Fruit fly (Drosophila melanogaster): ENCODE data around the gene CG17717.

DNA sequence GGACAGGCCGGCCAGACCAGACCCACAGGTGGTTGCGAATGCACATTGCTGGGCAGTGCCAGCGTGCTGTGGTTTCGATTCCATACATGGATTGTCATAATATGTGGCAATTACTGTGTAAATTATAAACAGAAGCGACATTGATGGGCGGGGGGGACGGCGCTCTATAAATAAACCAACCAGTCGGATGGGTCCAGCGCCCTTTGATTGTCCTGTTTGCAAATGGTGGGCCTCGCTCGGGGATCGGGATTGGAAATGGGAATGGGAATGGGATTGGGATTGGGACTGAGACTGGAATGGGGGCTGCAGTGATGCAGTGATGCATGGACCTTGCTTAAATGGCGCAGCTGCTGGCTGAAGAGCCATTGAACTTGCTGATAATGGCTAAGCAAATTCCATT is 3.7 kb downstream of the CG17717 start:
- TF ChIP-seq CG10348 (GFP tag; IDR thresholded peaks at IDR 0.05) (no peak), Pif1B (GFP tag; optimal IDR thresholded peaks at IDR 0.05) (no peak), CG14655 (GFP tag; optimal IDR thresholded peaks at IDR 0.05) (no peak), gl (tag; optimal IDR thresholded peaks at IDR 0.05) (no peak), Snoo (tag; optimal IDR thresholded peaks at IDR 0.05) (no peak), CG8159 (tag; optimal IDR thresholded peaks at IDR 0.05) (no peak), CG8301 (tag; optimal IDR thresholded peaks at IDR 0.05) (no peak), D1 (tag; optimal IDR thresholded peaks at IDR 0.05) (no peak), CG13204 (GFP tag; optimal IDR thresholded peaks at IDR 0.05) (peak; percentile 39), EcR (GFP tag; optimal IDR thresholded peaks at IDR 0.05) (peak; percentile 95)

All from whole organism, pupa.